Worm (Caenorhabditis elegans) whole organism, L4/young adult: Measurements from ENCODE around the gene skr-3.

Experiments
- W03F9.2 ChIP-seq: fragments of 150-350 bp; optimal IDR thresholded peaks from 2 replicates; lab custom pipeline; 2014; ENCODE audit warnings: missing biosample characterization, missing genetic modification characterization
- him-1 ChIP-seq: sonication (generic microtip); optimal IDR thresholded peaks from 2 replicates; lab custom pipeline; 2016; ENCODE audit warnings: missing genotype, missing genetic modification reagents, missing genetic modification characterization, missing compliant biosample characterization

DNA sequence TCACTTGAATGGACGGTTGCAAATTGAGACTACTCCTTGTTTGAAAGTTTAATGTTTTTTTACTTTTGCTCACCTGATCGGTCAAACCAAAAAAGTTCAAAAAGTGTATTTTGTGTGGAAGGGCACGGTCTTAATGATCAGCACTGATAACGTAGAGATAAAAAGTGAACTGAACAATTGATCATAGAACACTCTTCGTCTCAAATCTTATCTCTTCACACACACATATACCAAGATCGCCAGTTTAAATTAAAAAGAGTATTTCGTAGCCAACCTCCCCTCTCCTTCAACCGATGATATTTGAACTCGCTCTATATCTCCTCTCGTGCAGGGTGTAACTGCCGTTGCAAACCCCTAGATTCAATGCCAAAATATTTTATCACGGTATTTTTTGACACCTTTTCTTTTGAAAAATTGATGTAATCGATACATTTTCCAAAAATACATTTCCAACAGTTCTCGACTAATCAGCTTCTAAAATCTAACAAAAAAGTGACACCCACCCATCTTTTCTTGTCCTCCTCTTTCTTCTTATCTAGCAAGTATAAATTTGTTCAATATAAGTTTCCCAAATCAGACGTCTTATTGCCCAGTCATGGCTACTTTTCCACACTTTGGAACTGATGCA is 20.7 kb upstream of the skr-3 start, which contains the start of gene cth-1:
- TF ChIP-seq him-1 (tag; lab: Kevin White, UChicago) = no peak
- no peak for TF ChIP-seq W03F9.2 (tag; lab: Kevin White, UChicago)
